Worm (Caenorhabditis elegans) whole organism, mixed stage, embryonic: ENCODE data around the gene ZK1128.7.

Experiments used
- bed-3 ChIP-seq: fragments of 200-800 bp; sonication (Bioruptor generic); optimal IDR thresholded peaks from 3 replicates; lab custom pipeline; 2018; ENCODE audit warnings: mild to moderate bottlenecking, missing genetic modification characterization, moderate library complexity, missing compliant biosample characterization
- blmp-1 ChIP-seq: fragments of 150-350 bp; optimal IDR thresholded peaks from 2 replicates; lab custom pipeline; 2014; ENCODE audit warnings: missing biosample characterization, missing genetic modification characterization
- ces-1 ChIP-seq: fragments of 150-350 bp; optimal IDR thresholded peaks from 2 replicates; lab custom pipeline; 2014; ENCODE audit warnings: missing biosample characterization, missing genetic modification reagents, missing genetic modification characterization
- drap-1 ChIP-seq: fragments of 200-800 bp; sonication (Bioruptor generic); optimal IDR thresholded peaks from 3 replicates; lab custom pipeline; 2018; ENCODE audit warnings: mild to moderate bottlenecking, missing genetic modification characterization, missing compliant biosample characterization
- elt-1 ChIP-seq: sonication (generic microtip); optimal IDR thresholded peaks from 2 replicates; lab custom pipeline; 2017; ENCODE audit warnings: missing genetic modification characterization, mild to moderate bottlenecking, missing compliant biosample characterization, antibody characterized with exemption, moderate library complexity, borderline replicate concordance; ENCODE audit not compliant: insufficient read depth
- elt-3 ChIP-seq: fragments of 150-350 bp; optimal IDR thresholded peaks from 2 replicates; lab custom pipeline; 2014; ENCODE audit warnings: missing biosample characterization, missing genetic modification characterization
- ham-2 ChIP-seq: fragments of 200-800 bp; sonication (Bioruptor generic); optimal IDR thresholded peaks from 2 replicates; lab custom pipeline; 2018; ENCODE audit warnings: mild to moderate bottlenecking, missing genetic modification characterization, missing compliant biosample characterization
- hlh-1 ChIP-seq: fragments of 150-350 bp; optimal IDR thresholded peaks from 2 replicates; lab custom pipeline; 2014; ENCODE audit warnings: missing biosample characterization, missing genetic modification reagents, missing genetic modification characterization
- lsy-2 ChIP-seq: fragments of 150-350 bp; optimal IDR thresholded peaks from 2 replicates; lab custom pipeline; 2014; ENCODE audit warnings: missing biosample characterization, missing genetic modification characterization
- nhr-12 ChIP-seq: fragments of 150-350 bp; optimal IDR thresholded peaks from 2 replicates; lab custom pipeline; 2014; ENCODE audit warnings: missing biosample characterization, missing genetic modification characterization
- pha-4 ChIP-seq: fragments of 150-350 bp; optimal IDR thresholded peaks from 2 replicates; lab custom pipeline; 2018; ENCODE audit warnings: missing biosample characterization, missing genetic modification reagents, missing genetic modification characterization
- sem-2 ChIP-seq: fragments of 200-800 bp; sonication (Bioruptor generic); optimal IDR thresholded peaks from 2 replicates; lab custom pipeline; 2018; ENCODE audit warnings: mild to moderate bottlenecking, missing genetic modification characterization, missing compliant biosample characterization
- sptf-1 ChIP-seq: sonication (generic microtip); optimal IDR thresholded peaks from 2 replicates; lab custom pipeline; 2017; ENCODE audit warnings: mild to moderate bottlenecking, missing genetic modification characterization, moderate library complexity, missing compliant biosample characterization

- TF ChIP-seq ham-2 = no peak
- no peak for TF ChIP-seq lsy-2 (tag; lab: Kevin White, UChicago)
- TF ChIP-seq elt-3 (tag; lab: Kevin White, UChicago) = no peak
- no peak for TF ChIP-seq sptf-1 (tag; lab: Kevin White, UChicago)
- no peak for TF ChIP-seq sem-2
- no peak for TF ChIP-seq bed-3
- TF ChIP-seq pha-4 (tag; lab: Kevin White, UChicago) = no peak
- TF ChIP-seq blmp-1 (tag; lab: Kevin White, UChicago) = no peak
- TF ChIP-seq ces-1 (GFP tag; lab: Kevin White, UChicago) = no peak
- TF ChIP-seq nhr-12 (tag; lab: Kevin White, UChicago) = no peak
- no peak for TF ChIP-seq elt-1 (tag; lab: Kevin White, UChicago)
- no peak for TF ChIP-seq drap-1 (GFP tag; lab: Kevin White, UChicago)
- no peak for TF ChIP-seq hlh-1 (tag; lab: Kevin White, UChicago)
Measured at ce11 chrIII:10179444-10179843, 42.6 kb downstream of the ZK1128.7 start.
